Worm (Caenorhabditis elegans) whole organism, L3 larva: ENCODE data around the gene F18A12.7.

ENCODE experiments used
- aly-2 ChIP-seq: fragments of 150-350 bp; optimal IDR thresholded peaks from 2 replicates; lab custom pipeline; 2014; ENCODE audit warnings: missing biosample characterization, missing genetic modification characterization
- egl-27 ChIP-seq: sonication (generic microtip); optimal IDR thresholded peaks from 4 replicates; lab custom pipeline; 2017; ENCODE audit warnings: missing biosample characterization, missing genetic modification reagents, missing genetic modification characterization
- mdl-1 ChIP-seq: fragments of 150-350 bp; optimal IDR thresholded peaks from 2 replicates; lab custom pipeline; 2014; ENCODE audit warnings: missing biosample characterization, missing genetic modification characterization
- nhr-12 ChIP-seq: fragments of 150-350 bp; optimal IDR thresholded peaks from 2 replicates; lab custom pipeline; 2014; ENCODE audit warnings: missing biosample characterization, missing genetic modification characterization
- tbx-2 ChIP-seq: sonication (generic microtip); optimal IDR thresholded peaks from 2 replicates; lab custom pipeline; 2016; ENCODE audit warnings: mild to moderate bottlenecking, missing genetic modification characterization, missing compliant biosample characterization

DNA sequence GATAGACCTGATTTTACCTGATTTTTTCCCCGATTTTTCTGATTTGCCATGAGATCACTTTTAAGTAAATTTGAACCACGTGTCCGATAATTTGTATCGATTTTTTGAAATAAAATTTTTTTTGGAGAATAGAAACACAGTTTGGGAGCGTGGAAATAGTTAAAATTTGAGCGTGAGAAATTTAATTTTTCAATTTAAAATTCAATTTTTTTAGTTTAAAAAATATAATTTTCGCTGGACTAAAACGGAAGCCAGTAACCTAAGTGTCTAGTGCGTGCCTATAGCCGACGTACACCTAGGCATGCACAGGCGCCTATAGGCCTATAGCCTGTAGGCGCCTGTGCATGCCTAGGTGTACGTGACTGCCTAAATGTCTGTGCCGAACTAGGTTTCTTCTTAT, 15.1 kb downstream of the F18A12.7 start, which contains the start of gene nep-9:
- TF ChIP-seq tbx-2 (tag; lab: Kevin White, UChicago), result no peak
- TF ChIP-seq nhr-12 (tag; lab: Kevin White, UChicago), result no peak
- no peak for TF ChIP-seq mdl-1 (tag; lab: Kevin White, UChicago)
- no peak for TF ChIP-seq egl-27
- TF ChIP-seq aly-2, result no peak
